Fruit fly (Drosophila melanogaster) whole organism, embryonic: ENCODE data around the gene Cby.

Experiments used
- Adf1 ChIP-seq: fragments of 200-800 bp; sonication (Bioruptor generic); IDR thresholded peaks from 2 replicates; pipeline ENCODE4 v1.3.6; 2022; ENCODE audit warnings: missing biosample characterization, missing genetic modification characterization
- Atf6 ChIP-seq: fragments of 200-800 bp; sonication (Bioruptor generic); IDR thresholded peaks from 2 replicates; pipeline ENCODE4 v1.3.6; 2022; ENCODE audit warnings: missing biosample characterization, missing genetic modification characterization
- BEAF-32 ChIP-seq: fragments of 200-800 bp; sonication (Bioruptor generic); optimal IDR thresholded peaks from 3 replicates; lab custom pipeline; 2017; ENCODE audit warnings: missing biosample characterization, missing genetic modification characterization, mild to moderate bottlenecking, moderate library complexity, missing genetic modification reagents
- CG10366 ChIP-seq: fragments of 200-800 bp; sonication (Bioruptor generic); IDR thresholded peaks from 2 replicates; pipeline ENCODE4 v1.3.6; 2022; ENCODE audit warnings: missing biosample characterization, missing genetic modification characterization
- CG10462 ChIP-seq: fragments of 200-800 bp; sonication (Bioruptor generic); optimal IDR thresholded peaks from 2 replicates; lab custom pipeline; 2016; ENCODE audit warnings: missing biosample characterization, missing genetic modification characterization
- CG11696 ChIP-seq: fragments of 200-800 bp; sonication (Bioruptor generic); IDR thresholded peaks from 2 replicates; pipeline ENCODE4 v1.3.6; 2022; ENCODE audit warnings: missing biosample characterization, missing genetic modification characterization
- CG12744 ChIP-seq: fragments of 200-800 bp; sonication (Bioruptor generic); optimal IDR thresholded peaks from 2 replicates; lab custom pipeline; 2016; ENCODE audit warnings: missing biosample characterization, missing genetic modification characterization
- CG16813 ChIP-seq: fragments of 200-800 bp; sonication (Bioruptor generic); IDR thresholded peaks from 3 replicates; pipeline ENCODE4 v1.3.6; 2022; ENCODE audit warnings: missing biosample characterization, missing genetic modification characterization; ENCODE audit not compliant: partially characterized antibody
- CG16863 ChIP-seq: fragments of 200-800 bp; sonication (Bioruptor generic); optimal IDR thresholded peaks from 3 replicates; lab custom pipeline; 2016; ENCODE audit warnings: missing biosample characterization, missing genetic modification characterization
- CG17568 ChIP-seq: fragments of 200-800 bp; sonication (Bioruptor generic); optimal IDR thresholded peaks from 2 replicates; lab custom pipeline; 2018; ENCODE audit warnings: missing biosample characterization, mild to moderate bottlenecking, missing genetic modification characterization, moderate library complexity
- CG1792 ChIP-seq: fragments of 200-800 bp; sonication (Bioruptor generic); optimal IDR thresholded peaks from 2 replicates; lab custom pipeline; 2016; ENCODE audit warnings: missing biosample characterization, missing genetic modification characterization
- CG2116 ChIP-seq: fragments of 200-800 bp; sonication (Bioruptor generic); optimal IDR thresholded peaks from 3 replicates; lab custom pipeline; 2018; ENCODE audit warnings: missing biosample characterization, mild to moderate bottlenecking, missing genetic modification characterization
- CG31224 ChIP-seq: fragments of 200-800 bp; sonication (Bioruptor generic); IDR thresholded peaks from 2 replicates; pipeline ENCODE4 v1.3.6; 2022; ENCODE audit warnings: missing biosample characterization, missing genetic modification characterization
- CG34224 ChIP-seq: fragments of 200-800 bp; sonication (Bioruptor generic); IDR thresholded peaks from 3 replicates; pipeline ENCODE4 v1.3.6; 2022; ENCODE audit warnings: missing biosample characterization, missing genetic modification characterization; ENCODE audit not compliant: partially characterized antibody
- CG34376 ChIP-seq: fragments of 200-800 bp; sonication (Bioruptor generic); optimal IDR thresholded peaks from 2 replicates; lab custom pipeline; 2018; ENCODE audit warnings: missing biosample characterization, mild to moderate bottlenecking, missing genetic modification characterization
- CG3726 ChIP-seq: fragments of 200-800 bp; sonication (Bioruptor generic); IDR thresholded peaks from 3 replicates; pipeline ENCODE4, ENCODE4 v1.3.6; 2022; ENCODE audit warnings: missing biosample characterization, missing genetic modification characterization
- CG4820 ChIP-seq: fragments of 200-800 bp; sonication (Bioruptor generic); optimal IDR thresholded peaks from 3 replicates; lab custom pipeline; 2016; ENCODE audit warnings: missing biosample characterization, missing genetic modification characterization
- CG5953 ChIP-seq: fragments of 200-800 bp; sonication (Bioruptor generic); IDR thresholded peaks from 2 replicates; pipeline ENCODE4 v1.3.6; 2022; ENCODE audit warnings: missing biosample characterization, missing genetic modification characterization
- CG7271 ChIP-seq: fragments of 200-800 bp; sonication (Bioruptor generic); optimal IDR thresholded peaks from 2 replicates; lab custom pipeline; 2018; ENCODE audit warnings: missing biosample characterization, mild to moderate bottlenecking, missing genetic modification characterization, moderate library complexity
- CG8765 ChIP-seq: fragments of 200-800 bp; sonication (Bioruptor generic); IDR thresholded peaks from 2 replicates; pipeline ENCODE4 v1.3.6; 2022; ENCODE audit warnings: missing biosample characterization, missing genetic modification characterization
- CG8924 ChIP-seq: fragments of 200-800 bp; optimal IDR thresholded peaks from 3 replicates; lab custom pipeline; 2019; ENCODE audit warnings: missing biosample characterization, mild to moderate bottlenecking, missing genetic modification characterization, moderate library complexity
- CG9437 ChIP-seq: fragments of 200-800 bp; sonication (Bioruptor generic); optimal IDR thresholded peaks from 2 replicates; lab custom pipeline; 2018; ENCODE audit warnings: missing biosample characterization, mild to moderate bottlenecking, missing genetic modification characterization
- Dbx ChIP-seq: fragments of 200-800 bp; sonication (Bioruptor generic); IDR thresholded peaks from 3 replicates; pipeline ENCODE4 v1.3.6; 2022; ENCODE audit warnings: missing biosample characterization, missing genetic modification characterization
- Doc2 ChIP-seq: fragments of 200-800 bp; sonication (Bioruptor generic); IDR thresholded peaks from 2 replicates; pipeline ENCODE4 v1.3.6; 2022; ENCODE audit warnings: missing biosample characterization, missing genetic modification characterization
- Ets97D ChIP-seq: fragments of 200-800 bp; sonication (Bioruptor generic); optimal IDR thresholded peaks from 3 replicates; lab custom pipeline; 2016; ENCODE audit warnings: missing biosample characterization, missing genetic modification characterization
- Fer2 ChIP-seq: fragments of 200-800 bp; sonication (Bioruptor generic); optimal IDR thresholded peaks from 2 replicates; lab custom pipeline; 2018; ENCODE audit warnings: missing biosample characterization, mild to moderate bottlenecking, missing genetic modification characterization, moderate library complexity
- H2.0 ChIP-seq: fragments of 200-800 bp; sonication (Bioruptor generic); IDR thresholded peaks from 2 replicates; pipeline ENCODE4 v1.3.6; 2022; ENCODE audit warnings: missing biosample characterization, missing genetic modification characterization
- HmgD ChIP-seq: fragments of 200-800 bp; sonication (Bioruptor generic); optimal IDR thresholded peaks from 3 replicates; lab custom pipeline; 2016; ENCODE audit warnings: missing biosample characterization, missing genetic modification characterization
- Hsf ChIP-seq: fragments of 200-800 bp; sonication (Bioruptor generic); optimal IDR thresholded peaks from 3 replicates; lab custom pipeline; 2016; ENCODE audit warnings: missing biosample characterization, missing genetic modification characterization
- Mes4 ChIP-seq: fragments of 200-800 bp; sonication (Bioruptor generic); optimal IDR thresholded peaks from 2 replicates; lab custom pipeline; 2016; ENCODE audit warnings: missing biosample characterization, missing genetic modification characterization
- Neu2 ChIP-seq: fragments of 200-800 bp; sonication (Bioruptor generic); optimal IDR thresholded peaks from 3 replicates; lab custom pipeline; 2016; ENCODE audit warnings: missing biosample characterization, missing genetic modification characterization, borderline replicate concordance
- Scr ChIP-seq: fragments of 200-800 bp; sonication (Bioruptor generic); IDR thresholded peaks from 2 replicates; pipeline ENCODE4 v1.3.6; 2022; ENCODE audit warnings: missing biosample characterization, missing genetic modification characterization; ENCODE audit not compliant: partially characterized antibody
- Six4 ChIP-seq: fragments of 200-800 bp; sonication (Bioruptor generic); optimal IDR thresholded peaks from 2 replicates; lab custom pipeline; 2016; ENCODE audit warnings: missing biosample characterization, missing genetic modification characterization
- Sox100B ChIP-seq: fragments of 200-800 bp; sonication (Bioruptor generic); optimal IDR thresholded peaks from 3 replicates; lab custom pipeline; 2018; ENCODE audit warnings: missing biosample characterization, mild to moderate bottlenecking, missing genetic modification characterization
- Stat92E ChIP-seq, 3 experiments: fragments of >200 bp in 2 of 3; fragments of 200-800 bp in 1 of 3; sonication (Bioruptor generic) in 1 of 3; optimal IDR thresholded peaks; 2 replicates each; lab custom pipeline; 2017 to 2019; ENCODE audit warnings: missing biosample characterization in 3 of 3, missing genetic modification characterization in 3 of 3, mild to moderate bottlenecking in 1 of 3, moderate library complexity in 1 of 3
- Vsx1 ChIP-seq: fragments of 200-800 bp; sonication (Bioruptor generic); optimal IDR thresholded peaks from 2 replicates; lab custom pipeline; 2017; ENCODE audit warnings: missing biosample characterization, mild to moderate bottlenecking, missing genetic modification characterization, missing genetic modification reagents
- Xrp1 ChIP-seq: fragments of 200-800 bp; sonication (Bioruptor generic); IDR thresholded peaks from 2 replicates; pipeline ENCODE4 v1.3.6; 2022; ENCODE audit warnings: missing biosample characterization, missing genetic modification characterization
- az2 ChIP-seq: fragments of 200-800 bp; sonication (Bioruptor generic); optimal IDR thresholded peaks from 3 replicates; lab custom pipeline; 2016; ENCODE audit warnings: missing biosample characterization, missing genetic modification characterization
- bab2 ChIP-seq: fragments of 200-800 bp; sonication (Bioruptor generic); optimal IDR thresholded peaks from 2 replicates; lab custom pipeline; 2016; ENCODE audit warnings: missing biosample characterization, missing genetic modification characterization
- cad ChIP-seq: fragments of >200 bp; optimal IDR thresholded peaks from 2 replicates; lab custom pipeline; 2017; ENCODE audit warnings: missing biosample characterization, missing genetic modification characterization
- ewg ChIP-seq: fragments of 200-800 bp; sonication (Bioruptor generic); optimal IDR thresholded peaks from 3 replicates; lab custom pipeline; 2017; ENCODE audit warnings: mild to moderate bottlenecking, missing biosample characterization, missing genetic modification reagents, missing genetic modification characterization
- fd102C ChIP-seq: fragments of 200-800 bp; sonication (Bioruptor generic); optimal IDR thresholded peaks from 2 replicates; lab custom pipeline; 2018; ENCODE audit warnings: missing biosample characterization, mild to moderate bottlenecking, missing genetic modification characterization, moderate library complexity
- hbn ChIP-seq: fragments of 200-800 bp; sonication (Bioruptor generic); IDR thresholded peaks from 2 replicates; pipeline ENCODE4 v1.3.6; 2022; ENCODE audit warnings: missing biosample characterization, missing genetic modification characterization; ENCODE audit not compliant: partially characterized antibody
- lilli ChIP-seq: fragments of 200-800 bp; sonication (Bioruptor generic); optimal IDR thresholded peaks from 3 replicates; lab custom pipeline; 2016; ENCODE audit warnings: missing biosample characterization, missing genetic modification characterization
- row ChIP-seq: fragments of 200-800 bp; sonication (Bioruptor generic); IDR thresholded peaks from 3 replicates; pipeline ENCODE4 v1.3.6; 2022; ENCODE audit warnings: missing biosample characterization, missing genetic modification characterization
- sna ChIP-seq: fragments of 200-800 bp; sonication (Bioruptor generic); IDR thresholded peaks from 2 replicates; pipeline ENCODE4 v1.3.6; 2022; ENCODE audit warnings: missing biosample characterization, missing genetic modification characterization; ENCODE audit not compliant: partially characterized antibody
- ssp ChIP-seq: fragments of 200-800 bp; sonication (Bioruptor generic); IDR thresholded peaks from 2 replicates; pipeline ENCODE4 v1.3.6; 2022; ENCODE audit warnings: missing biosample characterization, missing genetic modification characterization
- tgo ChIP-seq: fragments of 200-800 bp; sonication (Bioruptor generic); IDR thresholded peaks from 3 replicates; pipeline ENCODE4 v1.3.6; 2022; ENCODE audit warnings: missing biosample characterization, missing genetic modification characterization
- tup ChIP-seq: fragments of 200-800 bp; sonication (Bioruptor generic); optimal IDR thresholded peaks from 2 replicates; lab custom pipeline; 2016; ENCODE audit warnings: missing biosample characterization, mild to moderate bottlenecking, missing genetic modification characterization, moderate library complexity

The Cby gene

dm6 chr3R:21870158-21870971 lies 2.6 kb downstream of the Cby start, which contains the start of gene CG31431:
TSS of gene CG31431 (plus strand) at chr3R:21870681.
- TF ChIP-seq Doc2 (GFP tag; lab: Robert Waterston, UW) = peak; percentile 90
- peak; percentile 92 for TF ChIP-seq CG17568 (GFP tag; lab: Kevin White, UChicago)
- peak; percentile 75 for TF ChIP-seq CG2116 (GFP tag; lab: Kevin White, UChicago)
- TF ChIP-seq Sox100B (GFP tag; lab: Kevin White, UChicago) = peak; percentile 93
- TF ChIP-seq Vsx1 = peak; percentile 91
- peak; percentile 88 for TF ChIP-seq Neu2 (GFP tag; lab: Kevin White, UChicago)
- TF ChIP-seq hbn (GFP tag; lab: Robert Waterston, UW) = no peak
- peak; percentile 98 for TF ChIP-seq Atf6 (GFP tag; lab: Robert Waterston, UW)
- TF ChIP-seq Fer2 (tag; lab: Kevin White, UChicago) = peak; percentile 97
- peak; percentile 90 for TF ChIP-seq CG9437 (GFP tag; lab: Kevin White, UChicago)
- peak; percentile 98 for TF ChIP-seq bab2 (GFP tag; lab: Kevin White, UChicago)
- peak; percentile 96 for TF ChIP-seq CG3726
- TF ChIP-seq CG10462 = peak; percentile 94
- TF ChIP-seq CG16813 (GFP tag; lab: Robert Waterston, UW) = no peak
- peak; percentile 75 for TF ChIP-seq fd102C (GFP tag; lab: Kevin White, UChicago)
- peak; percentile 98 for TF ChIP-seq CG4820 (GFP tag; lab: Kevin White, UChicago)
- peak; percentile 97 for TF ChIP-seq H2.0 (GFP tag; lab: Robert Waterston, UW)
- TF ChIP-seq tgo (GFP tag; lab: Robert Waterston, UW) = peak; percentile 98
- TF ChIP-seq CG1792 (GFP tag; lab: Kevin White, UChicago) = peak; percentile 97
- peak; percentile 88 for TF ChIP-seq CG7271
- TF ChIP-seq Stat92E (GFP tag; optimal IDR thresholded peaks at IDR 0.05; lab: Kevin White, UChicago) = peak in 1 of 3 experiments; percentile 90
- TF ChIP-seq Six4 (GFP tag; lab: Kevin White, UChicago) = peak; percentile 96
- TF ChIP-seq cad (GFP tag; lab: Kevin White, UChicago) = no peak
- peak; percentile 97 for TF ChIP-seq Hsf (GFP tag; lab: Kevin White, UChicago)
- peak; percentile 99 for TF ChIP-seq row
- TF ChIP-seq CG10366 = peak; percentile 97
- TF ChIP-seq CG16863 (GFP tag; lab: Kevin White, UChicago) = peak; percentile 96
- peak; percentile 94 for TF ChIP-seq Mes4
- TF ChIP-seq CG11696 (GFP tag; lab: Robert Waterston, UW) = peak; percentile 88
- no peak for TF ChIP-seq CG34224 (GFP tag; lab: Robert Waterston, UW)
- peak; percentile 94 for TF ChIP-seq tup (GFP tag; lab: Kevin White, UChicago)
- peak; percentile 90 for TF ChIP-seq Ets97D
- peak; percentile 95 for TF ChIP-seq CG31224 (GFP tag; lab: Robert Waterston, UW)
- TF ChIP-seq CG34376 (GFP tag; lab: Kevin White, UChicago) = peak; percentile 97
- TF ChIP-seq ssp (GFP tag; lab: Robert Waterston, UW) = peak; percentile 89
- TF ChIP-seq HmgD (GFP tag; lab: Kevin White, UChicago) = peak; percentile 95
- no peak for TF ChIP-seq sna (GFP tag; lab: Robert Waterston, UW)
- peak; percentile 90 for TF ChIP-seq ewg (GFP tag; lab: Kevin White, UChicago)
- peak; percentile 86 for TF ChIP-seq CG5953 (GFP tag; lab: Robert Waterston, UW)
- TF ChIP-seq Scr = no peak
- peak; percentile 98 for TF ChIP-seq CG8924 (tag; lab: Kevin White, UChicago)
- TF ChIP-seq Adf1 = peak; percentile 86
- peak; percentile 98 for TF ChIP-seq Dbx
- TF ChIP-seq lilli (GFP tag; lab: Kevin White, UChicago) = peak; percentile 98
- TF ChIP-seq Xrp1 = peak; percentile 97
- peak; percentile 16 for TF ChIP-seq BEAF-32 (GFP tag; lab: Kevin White, UChicago)
- peak; percentile 94 for TF ChIP-seq CG8765 (GFP tag; lab: Robert Waterston, UW)
- TF ChIP-seq az2 (GFP tag; lab: Kevin White, UChicago) = peak; percentile 97
- peak; percentile 95 for TF ChIP-seq CG12744 (GFP tag; lab: Kevin White, UChicago)
